Worm (Caenorhabditis elegans): ENCODE measurements around the gene F59B2.15.

DNA sequence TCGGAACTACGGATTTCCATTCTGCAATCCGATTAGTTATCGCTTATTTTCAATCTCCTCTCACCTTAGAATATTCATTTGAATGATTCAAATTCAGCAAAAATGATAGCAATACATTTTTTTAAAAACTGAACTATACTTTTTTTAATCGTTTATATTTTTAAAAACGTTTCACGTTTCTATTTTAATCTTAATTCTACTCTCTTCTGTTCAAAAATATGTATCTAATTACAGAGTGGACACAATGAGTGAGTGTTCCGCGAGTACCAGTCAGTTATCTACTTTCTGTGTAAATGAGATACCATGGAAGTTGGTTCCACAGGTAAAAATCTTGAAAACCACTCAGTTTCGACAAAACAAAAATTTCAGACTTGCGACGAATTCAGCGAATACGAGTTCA, at the start of gene F59B2.15, which contains the start of gene zif-1:
- TF ChIP-seq Y79H2A.3 (GFP tag; conservative IDR thresholded peaks at IDR 0.05) (no peak), zim-3 (tag; optimal IDR thresholded peaks at IDR 0.05) (no peak), fkh-3 (tag; optimal IDR thresholded peaks at IDR 0.05) (no peak), F33H1.4 (GFP tag; IDR thresholded peaks at IDR 0.05) (no peak), F49E8.2 (tag; optimal IDR thresholded peaks at IDR 0.05; ENCODE audit: insufficient read depth) (no peak), nhr-179 (tag; optimal IDR thresholded peaks at IDR 0.05) (no peak)

Data from whole organism, young adult.